Fruit fly (Drosophila melanogaster): ENCODE measurements around the gene osa.

osa gene

DNA sequence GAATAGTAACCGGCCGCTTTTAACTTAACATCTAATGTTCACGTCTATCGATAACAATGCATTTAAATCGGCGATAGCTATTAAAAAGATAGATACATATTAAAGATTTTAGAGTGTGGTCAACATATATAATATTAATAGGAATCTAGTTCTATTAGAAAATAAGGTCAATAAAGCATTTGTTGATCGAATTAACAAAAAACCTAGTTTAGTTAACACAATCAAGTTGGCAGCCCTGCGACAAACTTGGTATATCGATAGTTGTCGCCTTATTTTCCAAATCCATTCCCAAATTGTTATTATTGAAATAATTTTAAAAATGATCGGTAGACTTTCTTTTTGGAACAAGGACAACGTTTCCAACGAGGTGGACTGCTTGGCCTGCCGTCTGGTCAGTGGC is 33.3 kb downstream of the osa start, which contains the start of the genes CG31251 and CG31360 (continued):
- no peak for TF ChIP-seq sima (GFP tag; optimal IDR thresholded peaks at IDR 0.05)
- TF ChIP-seq NK7.1 (GFP tag; optimal IDR thresholded peaks at IDR 0.05), result no peak
- no peak for TF ChIP-seq lov (optimal IDR thresholded peaks at IDR 0.05)
- TF ChIP-seq lov (GFP tag; IDR thresholded peaks at IDR 0.05), result no peak
- TF ChIP-seq tx (GFP tag; optimal IDR thresholded peaks at IDR 0.05), result no peak
- TF ChIP-seq HLHmδ (GFP tag; optimal IDR thresholded peaks at IDR 0.05), result no peak
- no peak for TF ChIP-seq jing (GFP tag; optimal IDR thresholded peaks at IDR 0.05)
- TF ChIP-seq hb (GFP tag; IDR thresholded peaks at IDR 0.05; ENCODE audit: partially characterized antibody), result peak; percentile 89
- peak; percentile 11 for TF ChIP-seq CG2712 (tag; optimal IDR thresholded peaks at IDR 0.05)
- TF ChIP-seq pan (optimal IDR thresholded peaks at IDR 0.05), result no peak
- no peak for TF ChIP-seq pan (GFP tag; optimal IDR thresholded peaks at IDR 0.05 in 1 of 2, IDR thresholded peaks at IDR 0.05 in 1 of 2)
- TF ChIP-seq ab (GFP tag; optimal IDR thresholded peaks at IDR 0.05), result no peak
- peak; percentile 32 for TF ChIP-seq CG2116 (GFP tag; optimal IDR thresholded peaks at IDR 0.05)
- TF ChIP-seq Hey (tag; optimal IDR thresholded peaks at IDR 0.05), result no peak
- no peak for TF ChIP-seq NfI (GFP tag; optimal IDR thresholded peaks at IDR 0.05)
- TF ChIP-seq CG10321 (GFP tag; IDR thresholded peaks at IDR 0.05), result no peak
- no peak for TF ChIP-seq CG7745 (tag; optimal IDR thresholded peaks at IDR 0.05)
- no peak for TF ChIP-seq ems (GFP tag; optimal IDR thresholded peaks at IDR 0.05)
- TF ChIP-seq sens (GFP tag), result peak; percentile 55
- TF ChIP-seq CG7928 (GFP tag; optimal IDR thresholded peaks at IDR 0.05), result no peak
- peak; percentile 70; the same call in 1 of the 2 replicates for TF ChIP-seq MBD-R2 (GFP tag; IDR thresholded peaks at IDR 0.05)
- TF ChIP-seq dysf (GFP tag; IDR thresholded peaks at IDR 0.05), result no peak
- TF ChIP-seq gfzf (GFP tag; optimal IDR thresholded peaks at IDR 0.05), result no peak
- TF ChIP-seq ro (GFP tag; IDR thresholded peaks at IDR 0.05), result no peak
- TF ChIP-seq Mes4 (GFP tag; optimal IDR thresholded peaks at IDR 0.05), result no peak
- TF ChIP-seq CG11398 (GFP tag; optimal IDR thresholded peaks at IDR 0.05), result no peak
- TF ChIP-seq az2 (GFP tag; optimal IDR thresholded peaks at IDR 0.05), result no peak
- TF ChIP-seq CG12659 (GFP tag; optimal IDR thresholded peaks at IDR 0.05), result peak; percentile 51
- TF ChIP-seq nmo (GFP tag; optimal IDR thresholded peaks at IDR 0.05), result peak; percentile 25
- peak; percentile 34 for TF ChIP-seq CG10267 (tag; optimal IDR thresholded peaks at IDR 0.05)
- TF ChIP-seq odd (GFP tag; optimal IDR thresholded peaks at IDR 0.05), result no peak
- no peak for TF ChIP-seq caup (GFP tag; optimal IDR thresholded peaks at IDR 0.05; ENCODE audit: severe bottlenecking)
- no peak for TF ChIP-seq CG10366 (GFP tag; IDR thresholded peaks at IDR 0.05)
- no peak for TF ChIP-seq CG4730 (GFP tag; IDR thresholded peaks at IDR 0.05)
- no peak for TF ChIP-seq pnt (GFP tag; optimal IDR thresholded peaks at IDR 0.05)
- no peak for TF ChIP-seq Atf-2 (GFP tag; optimal IDR thresholded peaks at IDR 0.05)
- TF ChIP-seq pb (GFP tag; optimal IDR thresholded peaks at IDR 0.05), result no peak
- peak; percentile 28 for TF ChIP-seq CG30020 (tag; optimal IDR thresholded peaks at IDR 0.05)
- TF ChIP-seq trem (tag; optimal IDR thresholded peaks at IDR 0.05), result peak; percentile 99
- TF ChIP-seq CG6254 (GFP tag; optimal IDR thresholded peaks at IDR 0.05), result no peak
- TF ChIP-seq CG10462 (GFP tag; optimal IDR thresholded peaks at IDR 0.05), result no peak
- TF ChIP-seq CG12071 (GFP tag; optimal IDR thresholded peaks at IDR 0.05), result no peak
- no peak for TF ChIP-seq dan (GFP tag; IDR thresholded peaks at IDR 0.05)
- no peak for TF ChIP-seq fd96Cb (tag; optimal IDR thresholded peaks at IDR 0.05)
- no peak for TF ChIP-seq CG4404 (GFP tag; IDR thresholded peaks at IDR 0.05)
- no peak for TF ChIP-seq Max (GFP tag; optimal IDR thresholded peaks at IDR 0.05)
- no peak for TF ChIP-seq sim (GFP tag; IDR thresholded peaks at IDR 0.05)
- no peak for TF ChIP-seq pum (GFP tag; optimal IDR thresholded peaks at IDR 0.05)
- no peak for TF ChIP-seq chm (GFP tag; IDR thresholded peaks at IDR 0.05)
- TF ChIP-seq Nf-YA (GFP tag; IDR thresholded peaks at IDR 0.05), result no peak
- no peak for TF ChIP-seq CG8478 (optimal IDR thresholded peaks at IDR 0.05)
- peak; percentile 9 for TF ChIP-seq CG4617 (GFP tag; optimal IDR thresholded peaks at IDR 0.05; ENCODE audit: borderline replicate concordance)
- no peak for TF ChIP-seq lmd (GFP tag; IDR thresholded peaks at IDR 0.05)
